Worm (Caenorhabditis elegans) whole organism, young adult: ENCODE data around the gene clec-158.
A peak's percentile ranks its signal among the peaks of the same experiment; 100 is the strongest.

Source experiments
- B0336.3 ChIP-seq: fragments of 200-800 bp; sonication (Bioruptor generic); IDR thresholded peaks from 2 replicates; pipeline ENCODE4 v1.3.6; 2022; ENCODE audit warnings: missing genetic modification characterization, missing compliant biosample characterization
- C06A6.2 ChIP-seq: fragments of 200-800 bp; sonication (Bioruptor generic); conservative IDR thresholded peaks from 2 replicates; pipeline ENCODE4 v1.3.6; 2022; ENCODE audit warnings: missing genetic modification characterization, missing compliant biosample characterization
- D2030.7 ChIP-seq: fragments of 200-800 bp; sonication (Bioruptor generic); IDR thresholded peaks from 2 replicates; pipeline ENCODE4 v1.3.6; 2022; ENCODE audit warnings: missing genetic modification reagents, missing genetic modification characterization, missing compliant biosample characterization
- F33H1.4 ChIP-seq: fragments of 200-800 bp; sonication (Bioruptor generic); IDR thresholded peaks from 2 replicates; pipeline ENCODE4 v1.3.6; 2022; ENCODE audit warnings: missing genetic modification reagents, missing genetic modification characterization, missing compliant biosample characterization
- F39B2.1 ChIP-seq: fragments of 200-800 bp; sonication (Bioruptor generic); IDR thresholded peaks from 2 replicates; pipeline ENCODE4 v1.3.6; 2022; ENCODE audit warnings: missing genetic modification reagents, missing genetic modification characterization, missing compliant biosample characterization
- bed-2 ChIP-seq: fragments of 200-800 bp; sonication (Bioruptor generic); IDR thresholded peaks from 2 replicates; pipeline ENCODE4 v1.3.6; 2022; ENCODE audit warnings: missing genetic modification reagents, missing genetic modification characterization, missing compliant biosample characterization
- ccch-3 ChIP-seq: fragments of 200-800 bp; sonication (Bioruptor generic); optimal IDR thresholded peaks from 2 replicates; lab custom pipeline; 2018; ENCODE audit warnings: mild to moderate bottlenecking, missing genetic modification characterization, missing compliant biosample characterization
- cebp-1 ChIP-seq, 2 experiments: fragments of 200-800 bp in 1 of 2; sonication (Bioruptor generic) in 1 of 2; sonication (generic microtip) in 1 of 2; IDR thresholded peaks in 1 of 2; optimal IDR thresholded peaks in 1 of 2; 2 replicates each; pipeline versions ENCODE4 v1.3.6 to Lab custom; 2017 to 2022; ENCODE audit warnings: missing compliant biosample characterization in 2 of 2, missing genetic modification characterization in 2 of 2, mild to moderate bottlenecking in 1 of 2, missing genetic modification reagents in 1 of 2, moderate library complexity in 1 of 2
- cebp-2 ChIP-seq: fragments of 200-800 bp; sonication (Bioruptor generic); IDR thresholded peaks from 2 replicates; pipeline ENCODE4 v1.3.6; 2022; ENCODE audit warnings: missing genetic modification characterization, missing compliant biosample characterization
- ceh-40 ChIP-seq: fragments of 200-800 bp; sonication (Bioruptor generic); IDR thresholded peaks from 2 replicates; pipeline ENCODE4 v1.3.6; 2022; ENCODE audit warnings: missing genetic modification characterization, missing compliant biosample characterization
- ceh-58 ChIP-seq: fragments of 200-800 bp; sonication (Bioruptor generic); IDR thresholded peaks from 2 replicates; pipeline ENCODE4 v1.3.6; 2022; ENCODE audit warnings: missing genetic modification characterization, missing compliant biosample characterization
- chd-7 ChIP-seq: sonication (generic microtip); optimal IDR thresholded peaks from 2 replicates; lab custom pipeline; 2016; ENCODE audit warnings: mild to moderate bottlenecking, missing genetic modification characterization, moderate library complexity, missing compliant biosample characterization
- efl-1 ChIP-seq: fragments of 150-350 bp; optimal IDR thresholded peaks from 2 replicates; lab custom pipeline; 2014; ENCODE audit warnings: missing biosample characterization, missing genetic modification reagents, missing genetic modification characterization
- egl-18 ChIP-seq: fragments of 200-800 bp; sonication (Bioruptor generic); IDR thresholded peaks from 2 replicates; pipeline ENCODE4 v1.3.6; 2022; ENCODE audit warnings: missing genetic modification reagents, missing genetic modification characterization, missing compliant biosample characterization
- egl-44 ChIP-seq: fragments of 200-800 bp; sonication (Bioruptor generic); IDR thresholded peaks from 2 replicates; pipeline ENCODE4 v1.3.6; 2022; ENCODE audit warnings: missing genetic modification reagents, missing genetic modification characterization, missing compliant biosample characterization
- hmg-1.2 ChIP-seq: fragments of 200-800 bp; sonication (Bioruptor generic); IDR thresholded peaks from 2 replicates; pipeline ENCODE4 v1.3.6; 2022; ENCODE audit warnings: missing genetic modification reagents, missing genetic modification characterization, missing compliant biosample characterization
- lin-26 ChIP-seq: fragments of 200-800 bp; sonication (Bioruptor generic); IDR thresholded peaks from 2 replicates; pipeline ENCODE4 v1.3.6; 2022; ENCODE audit warnings: missing genetic modification reagents, missing genetic modification characterization, missing compliant biosample characterization
- madf-8 ChIP-seq: fragments of 200-800 bp; sonication (Bioruptor generic); conservative IDR thresholded peaks from 2 replicates; pipeline ENCODE4 v1.3.6; 2022; ENCODE audit warnings: missing genetic modification reagents, missing genetic modification characterization, missing compliant biosample characterization
- nfya-2 ChIP-seq: fragments of 200-800 bp; sonication (Bioruptor generic); IDR thresholded peaks from 2 replicates; pipeline ENCODE4 v1.3.6; 2022; ENCODE audit warnings: missing genetic modification reagents, missing genetic modification characterization, missing compliant biosample characterization
- nhr-80 ChIP-seq: sonication (generic microtip); optimal IDR thresholded peaks from 2 replicates; lab custom pipeline; 2016; ENCODE audit warnings: missing genetic modification characterization, missing compliant biosample characterization
- rec-8 ChIP-seq, 2 experiments: sonication (generic microtip); optimal IDR thresholded peaks; 2 replicates each; lab custom pipeline; 2016; ENCODE audit warnings: mild to moderate bottlenecking in 2 of 2, missing genetic modification characterization in 2 of 2, missing genetic modification reagents in 2 of 2, missing genotype in 2 of 2, missing biosample characterization in 1 of 2, missing compliant biosample characterization in 1 of 2, moderate library complexity in 1 of 2
- repo-1 ChIP-seq: sonication (generic microtip); optimal IDR thresholded peaks from 2 replicates; lab custom pipeline; 2017; ENCODE audit warnings: mild to moderate bottlenecking, missing genetic modification characterization, missing compliant biosample characterization
- rpc-1 ChIP-seq, 2 experiments: fragments of 150-350 bp in 1 of 2; sonication (generic microtip) in 1 of 2; optimal IDR thresholded peaks; 2 replicates each; lab custom pipeline; 2014 to 2018; ENCODE audit warnings: missing biosample characterization in 1 of 2, missing genetic modification characterization in 1 of 2, missing genetic modification reagents in 1 of 2, missing genotype in 1 of 2
- sptf-2 ChIP-seq: fragments of 200-800 bp; sonication (Bioruptor generic); optimal IDR thresholded peaks from 2 replicates; lab custom pipeline; 2018; ENCODE audit warnings: mild to moderate bottlenecking, missing genetic modification characterization, missing compliant biosample characterization
- ztf-18 ChIP-seq: sonication (generic microtip); optimal IDR thresholded peaks from 2 replicates; lab custom pipeline; 2016; ENCODE audit warnings: missing genotype, mild to moderate bottlenecking, missing genetic modification characterization, missing compliant biosample characterization

clec-158 gene

ce11 chrIII:6822790-6823189, 36.6 kb downstream of the clec-158 start:
- TF ChIP-seq lin-26 (no peak), F39B2.1 (GFP tag; lab: Robert Waterston, UW) (no peak), ceh-40 (GFP tag; lab: Robert Waterston, UW) (no peak), ztf-18 (tag; lab: Kevin White, UChicago) (no peak), F33H1.4 (GFP tag; lab: Robert Waterston, UW) (no peak), chd-7 (tag; lab: Kevin White, UChicago) (no peak), sptf-2 (no peak), ccch-3 (GFP tag; lab: Kevin White, UChicago) (no peak), ceh-58 (GFP tag; lab: Robert Waterston, UW) (no peak), rpc-1 (optimal IDR thresholded peaks at IDR 0.05; lab: Kevin White, UChicago) (no peak), rpc-1 (tag; optimal IDR thresholded peaks at IDR 0.05; lab: Kevin White, UChicago) (no peak), hmg-1.2 (GFP tag; lab: Robert Waterston, UW) (no peak), nfya-2 (GFP tag; lab: Robert Waterston, UW) (no peak), efl-1 (GFP tag; lab: Kevin White, UChicago) (no peak)

ce11 chrIII:6820343-6820985, 38.9 kb downstream of the clec-158 start, which contains the start of gene ten-1:
ten-1 (plus strand) TSS chrIII:6820935.
- TF ChIP-seq D2030.7 (GFP tag; lab: Robert Waterston, UW) = no peak
- 0 out of 2 replicates have a peak, but pooled peaks have one; percentile 31 for TF ChIP-seq hmg-1.2 (GFP tag; lab: Robert Waterston, UW)
- TF ChIP-seq C06A6.2 (GFP tag; lab: Robert Waterston, UW) = no peak
- no peak for TF ChIP-seq rec-8 (tag; optimal IDR thresholded peaks at IDR 0.05; lab: Kevin White, UChicago)
- TF ChIP-seq B0336.3 (GFP tag; lab: Robert Waterston, UW) = no peak
- TF ChIP-seq repo-1 = no peak

DNA sequence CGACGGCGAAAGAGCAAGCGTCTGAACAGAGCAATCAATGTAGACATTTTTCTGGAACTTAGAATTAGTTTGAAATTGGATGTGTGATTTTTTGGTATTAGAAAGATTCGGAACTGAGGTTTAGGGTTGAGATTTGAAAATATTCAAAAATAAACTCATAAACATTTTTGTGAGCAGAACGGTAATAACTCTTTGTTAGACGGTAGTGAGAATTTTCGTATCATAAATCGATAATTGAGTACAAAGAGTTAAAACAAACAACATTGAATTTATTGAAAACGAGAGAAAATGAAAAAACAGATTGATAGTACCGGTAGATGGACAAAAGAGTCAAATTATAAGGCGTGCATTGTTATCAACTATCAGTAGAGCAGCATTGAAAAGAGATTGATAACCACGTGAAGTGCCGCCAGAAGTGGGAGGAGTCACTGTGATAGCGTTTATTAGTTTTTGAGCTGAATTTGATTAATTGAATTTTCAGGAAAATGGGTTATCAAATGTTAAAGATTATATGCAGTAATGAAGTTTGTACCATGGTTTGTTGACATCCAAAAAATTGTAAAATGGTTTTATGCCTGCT, 40.0 kb downstream of the clec-158 start, which contains the start of gene F28F5.6:
Gene F28F5.6 (minus strand): TSS at position 51 of the 580 bp plus-strand sequence.
- no peak for TF ChIP-seq madf-8 (GFP tag; lab: Robert Waterston, UW)
- peak; percentile 43 for TF ChIP-seq nhr-80 (tag; lab: Kevin White, UChicago)

ce11 chrIII:6818037-6818436, 41.3 kb downstream of the clec-158 start:
- TF ChIP-seq egl-44 (GFP tag; lab: Robert Waterston, UW) = 0 out of 2 replicates have a peak, but pooled peaks have one; percentile 17
- no peak for TF ChIP-seq bed-2 (GFP tag; lab: Robert Waterston, UW)
- TF ChIP-seq egl-18 (GFP tag; lab: Robert Waterston, UW) = no peak
- TF ChIP-seq nhr-80 (tag; lab: Kevin White, UChicago) = peak; percentile 25
- TF ChIP-seq D2030.7 (GFP tag; lab: Robert Waterston, UW) = no peak

- TF ChIP-seq cebp-1 (GFP tag; IDR thresholded peaks at IDR 0.05; lab: Robert Waterston, UW) = 0 out of 2 replicates have a peak, but pooled peaks have one; percentile 20
- TF ChIP-seq cebp-1 (tag; optimal IDR thresholded peaks at IDR 0.05; lab: Kevin White, UChicago) = peak; percentile 85
- no peak for TF ChIP-seq cebp-2 (GFP tag; lab: Robert Waterston, UW)
Measured at ce11 chrIII:6816930-6817329, 42.5 kb downstream of the clec-158 start, which contains the start of gene F28F5.4. F28F5.4 (minus strand) TSS chrIII:6817033.
